Fruit fly (Drosophila melanogaster): ENCODE measurements around the gene mRpL24.

mRpL24 gene

DNA sequence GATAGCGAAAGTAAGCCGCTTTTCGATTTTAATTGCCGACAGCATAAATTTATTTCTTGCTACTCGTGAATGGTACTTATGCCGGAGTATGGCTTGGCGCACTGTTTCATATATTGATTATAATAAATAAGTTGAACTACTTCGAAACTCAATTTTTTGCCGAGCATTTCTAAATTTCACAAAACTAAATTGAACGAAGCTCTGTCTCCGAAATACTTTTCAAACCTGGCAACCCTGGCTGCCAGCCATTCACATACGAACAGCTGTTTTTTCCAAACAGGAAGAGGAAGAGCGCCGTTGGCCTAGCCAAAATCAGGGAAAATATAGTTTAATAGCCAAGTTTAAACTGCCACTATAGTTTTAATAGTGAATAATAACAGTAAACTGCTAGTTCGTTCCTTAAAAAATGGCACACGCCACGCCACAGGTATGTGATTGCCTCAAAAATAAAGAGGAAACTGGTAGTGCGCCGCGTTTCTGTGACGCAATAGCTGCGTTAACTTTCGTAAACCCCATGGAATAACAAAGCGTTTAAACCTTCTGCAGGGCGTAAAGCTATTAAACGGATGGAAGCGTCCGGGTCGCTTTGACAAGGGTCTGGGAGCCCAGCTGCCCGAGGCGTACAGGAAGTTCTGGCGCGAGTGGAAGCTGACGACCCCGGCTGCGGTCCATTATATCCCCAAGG, 28.7 kb upstream of the mRpL24 start, which contains the start of gene mRpL28:
TSS of gene mRpL28 (plus strand) at position 246 of the 685 bp plus-strand sequence.
- peak; percentile 11 for TF ChIP-seq CG11617 (GFP tag; optimal IDR thresholded peaks at IDR 0.05)
- TF ChIP-seq CG12768 (GFP tag; optimal IDR thresholded peaks at IDR 0.05), result no peak
- no peak for TF ChIP-seq Clk (GFP tag; optimal IDR thresholded peaks at IDR 0.05)
- TF ChIP-seq tj (GFP tag; optimal IDR thresholded peaks at IDR 0.05), result peak; percentile 2
- TF ChIP-seq CG14711 (tag; optimal IDR thresholded peaks at IDR 0.05), result peak; percentile 94
- TF ChIP-seq bab1 (GFP tag; optimal IDR thresholded peaks at IDR 0.05), result peak; percentile 65
- TF ChIP-seq CG7101 (tag; optimal IDR thresholded peaks at IDR 0.05), result peak; percentile 15
- peak; percentile 44 for TF ChIP-seq Mnt (GFP tag; optimal IDR thresholded peaks at IDR 0.05)

DNA sequence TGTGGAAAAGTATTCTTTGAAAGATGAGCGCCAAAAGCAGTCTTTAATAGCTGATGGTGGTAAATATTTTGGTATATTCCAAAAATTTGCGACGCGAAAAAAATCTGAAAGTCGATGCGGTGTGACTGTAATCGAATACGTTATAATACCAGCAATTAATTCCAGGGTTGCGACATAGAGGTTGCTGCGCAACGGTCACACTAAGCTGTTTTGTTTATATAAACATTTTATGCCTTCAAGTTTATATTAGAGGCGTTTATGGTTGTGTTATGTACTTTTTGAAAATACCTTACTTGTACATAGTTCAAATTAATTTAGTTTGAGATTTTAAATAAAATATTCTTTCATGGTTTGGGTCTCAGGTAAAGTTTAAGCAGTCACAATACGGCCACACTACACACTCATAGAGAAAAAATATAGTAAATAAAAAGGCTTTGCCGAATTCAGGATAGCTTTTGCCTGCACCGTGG, 26.2 kb upstream of the mRpL24 start, which contains the start of gene CG14043:
TSS of gene CG14043 (plus strand) at position 374 of the 470 bp plus-strand sequence.
- peak; percentile 25 for TF ChIP-seq CG7101 (tag; optimal IDR thresholded peaks at IDR 0.05)
- TF ChIP-seq tj (GFP tag; optimal IDR thresholded peaks at IDR 0.05), result peak; percentile 14
- no peak for TF ChIP-seq CG7045 (GFP tag; optimal IDR thresholded peaks at IDR 0.05)
- peak; percentile 72 for TF ChIP-seq Mnt (GFP tag; optimal IDR thresholded peaks at IDR 0.05)
- no peak for TF ChIP-seq ovo (GFP tag; optimal IDR thresholded peaks at IDR 0.05)
- TF ChIP-seq toe (GFP tag; optimal IDR thresholded peaks at IDR 0.05), result no peak
- peak; percentile 19 for TF ChIP-seq CG11617 (GFP tag; optimal IDR thresholded peaks at IDR 0.05)
- TF ChIP-seq cnc (optimal IDR thresholded peaks at IDR 0.05), result no peak
- no peak for TF ChIP-seq CG5204 (GFP tag; optimal IDR thresholded peaks at IDR 0.05)
- peak; percentile 66 for TF ChIP-seq CG14711 (tag; optimal IDR thresholded peaks at IDR 0.05)
- TF ChIP-seq kay (GFP tag; ENCODE audit: borderline replicate concordance), result no peak
- peak; percentile 26 for TF ChIP-seq pad (GFP tag; optimal IDR thresholded peaks at IDR 0.05)
- peak; percentile 50 for TF ChIP-seq CG1620 (GFP tag; optimal IDR thresholded peaks at IDR 0.05)
- peak; percentile 29 for TF ChIP-seq Crg-1 (GFP tag; optimal IDR thresholded peaks at IDR 0.05)
- no peak for TF ChIP-seq Hr96 (GFP tag; optimal IDR thresholded peaks at IDR 0.05)
- TF ChIP-seq bab1 (GFP tag; optimal IDR thresholded peaks at IDR 0.05), result peak; percentile 74
- TF ChIP-seq Clk (GFP tag; optimal IDR thresholded peaks at IDR 0.05), result no peak
- TF ChIP-seq CG33017 (tag; optimal IDR thresholded peaks at IDR 0.05), result no peak
- peak; percentile 46 for TF ChIP-seq cic (GFP tag; optimal IDR thresholded peaks at IDR 0.05)
- TF ChIP-seq CG12768 (GFP tag; optimal IDR thresholded peaks at IDR 0.05), result no peak

DNA sequence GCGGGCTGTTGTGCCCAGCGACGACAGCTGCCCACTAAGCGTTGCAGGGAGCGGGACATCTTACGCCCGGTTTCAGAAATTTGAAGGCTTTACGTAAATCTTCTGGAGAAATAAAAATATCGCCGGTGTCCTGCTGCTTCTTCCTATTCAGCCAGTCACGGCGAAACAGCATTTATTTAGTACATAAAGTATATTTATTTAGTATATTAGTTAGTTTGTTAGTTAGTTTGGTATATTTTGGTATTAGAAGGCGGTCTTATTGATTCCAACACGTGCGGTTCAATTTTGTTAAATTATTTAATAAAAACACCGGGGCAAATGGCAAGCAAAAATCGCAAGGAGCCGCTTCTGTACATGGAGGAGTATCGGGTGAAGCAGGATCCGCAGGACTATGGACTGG, 23.6 kb upstream of the mRpL24 start, which contains the start of the genes Scox and Polr1C:
TSS of gene Scox (minus strand) at position 169 of the 400 bp plus-strand sequence.
TSS of gene Polr1C (plus strand) at position 238 of the 400 bp plus-strand sequence.
- TF ChIP-seq Crg-1 (GFP tag; optimal IDR thresholded peaks at IDR 0.05) (no peak), Mnt (GFP tag; optimal IDR thresholded peaks at IDR 0.05) (peak; percentile 87), CG7045 (GFP tag; optimal IDR thresholded peaks at IDR 0.05) (no peak), toe (GFP tag; optimal IDR thresholded peaks at IDR 0.05) (no peak), CG1620 (GFP tag; optimal IDR thresholded peaks at IDR 0.05) (no peak)

DNA sequence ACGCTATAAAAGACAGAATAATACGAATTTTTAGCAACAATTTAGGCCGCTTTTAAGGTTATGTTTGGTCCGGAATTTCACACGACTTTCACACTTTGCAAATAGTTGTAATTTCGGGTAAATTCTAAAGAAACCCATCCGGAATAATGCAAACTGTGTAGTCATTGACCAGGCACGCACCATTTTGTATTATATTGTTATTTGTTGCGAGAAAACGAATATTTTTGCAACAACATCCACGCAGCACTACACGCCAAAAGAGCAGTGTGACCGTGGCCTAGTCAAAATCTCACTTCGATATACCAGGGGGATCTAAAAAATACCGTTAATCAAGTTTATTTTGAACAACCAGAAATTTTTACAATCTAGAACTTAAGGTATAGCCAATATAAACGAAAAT, 22.4 kb upstream of the mRpL24 start, which contains the start of gene eIF3i:
TSS of gene eIF3i (minus strand) at position 265 of the 400 bp plus-strand sequence.
- TF ChIP-seq CG5204 (GFP tag; optimal IDR thresholded peaks at IDR 0.05), result no peak
- peak; percentile 50 for TF ChIP-seq Mnt (GFP tag; optimal IDR thresholded peaks at IDR 0.05)
- no peak for TF ChIP-seq Hr96 (GFP tag; optimal IDR thresholded peaks at IDR 0.05)
- TF ChIP-seq kay (GFP tag; ENCODE audit: borderline replicate concordance), result no peak

- no peak for TF ChIP-seq cnc (optimal IDR thresholded peaks at IDR 0.05)
- no peak for TF ChIP-seq bab1 (GFP tag; optimal IDR thresholded peaks at IDR 0.05)
- no peak for TF ChIP-seq ovo (GFP tag; optimal IDR thresholded peaks at IDR 0.05)
- TF ChIP-seq toe (GFP tag; optimal IDR thresholded peaks at IDR 0.05), result no peak
- TF ChIP-seq CG7101 (tag; optimal IDR thresholded peaks at IDR 0.05), result no peak
- TF ChIP-seq CG11617 (GFP tag; optimal IDR thresholded peaks at IDR 0.05), result no peak
- no peak for TF ChIP-seq Clk (GFP tag; optimal IDR thresholded peaks at IDR 0.05)
- TF ChIP-seq CG12768 (GFP tag; optimal IDR thresholded peaks at IDR 0.05), result no peak
- TF ChIP-seq kay (GFP tag; ENCODE audit: borderline replicate concordance), result no peak
- no peak for TF ChIP-seq cic (GFP tag; optimal IDR thresholded peaks at IDR 0.05)
- no peak for TF ChIP-seq CG1620 (GFP tag; optimal IDR thresholded peaks at IDR 0.05)
- no peak for TF ChIP-seq CG5204 (GFP tag; optimal IDR thresholded peaks at IDR 0.05)
- no peak for TF ChIP-seq Mnt (GFP tag; optimal IDR thresholded peaks at IDR 0.05)
- TF ChIP-seq Hr96 (GFP tag; optimal IDR thresholded peaks at IDR 0.05), result no peak
- TF ChIP-seq tj (GFP tag; optimal IDR thresholded peaks at IDR 0.05), result no peak
- no peak for TF ChIP-seq CG14711 (tag; optimal IDR thresholded peaks at IDR 0.05)
- TF ChIP-seq Crg-1 (GFP tag; optimal IDR thresholded peaks at IDR 0.05), result no peak
- no peak for TF ChIP-seq pad (GFP tag; optimal IDR thresholded peaks at IDR 0.05)
- TF ChIP-seq CG33017 (tag; optimal IDR thresholded peaks at IDR 0.05), result no peak
- TF ChIP-seq CG7045 (GFP tag; optimal IDR thresholded peaks at IDR 0.05), result no peak
Observed at dm6 chr2L:4965923-4966322, 20.8 kb upstream of the mRpL24 start.

DNA sequence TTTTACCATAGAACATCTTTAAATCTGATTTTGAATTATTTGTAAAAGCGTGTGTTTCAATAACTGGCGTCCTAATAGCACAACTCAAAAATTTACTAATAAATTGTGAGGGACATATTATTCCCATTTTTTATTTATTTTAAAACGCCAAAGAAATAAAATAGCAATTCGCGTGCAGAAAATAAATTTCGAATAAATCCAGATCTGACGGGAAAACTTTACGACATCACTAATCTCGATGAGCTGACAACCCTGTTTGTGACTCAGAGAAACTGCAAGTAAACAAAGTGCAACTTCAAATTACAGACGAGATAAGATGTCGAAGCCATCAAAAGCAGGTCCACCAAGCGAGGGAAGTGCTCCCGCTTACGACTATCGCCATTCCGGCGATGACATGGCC, 20.3 kb upstream of the mRpL24 start, which contains the start of gene CG34125:
TSS of gene CG34125 (plus strand) at position 254 of the 400 bp plus-strand sequence.
- TF ChIP-seq tj (GFP tag; optimal IDR thresholded peaks at IDR 0.05), result peak; percentile 3
- TF ChIP-seq CG11617 (GFP tag; optimal IDR thresholded peaks at IDR 0.05), result peak; percentile 52
- TF ChIP-seq Clk (GFP tag; optimal IDR thresholded peaks at IDR 0.05), result peak; percentile 2
- no peak for TF ChIP-seq Hr96 (GFP tag; optimal IDR thresholded peaks at IDR 0.05)
- TF ChIP-seq cic (GFP tag; optimal IDR thresholded peaks at IDR 0.05), result no peak
- peak; percentile 96 for TF ChIP-seq CG14711 (tag; optimal IDR thresholded peaks at IDR 0.05)
- peak; percentile 27 for TF ChIP-seq CG7101 (tag; optimal IDR thresholded peaks at IDR 0.05)
- peak; percentile 24 for TF ChIP-seq CG1620 (GFP tag; optimal IDR thresholded peaks at IDR 0.05)
- peak; percentile 13 for TF ChIP-seq bab1 (GFP tag; optimal IDR thresholded peaks at IDR 0.05)
- peak; percentile 53 for TF ChIP-seq CG12768 (GFP tag; optimal IDR thresholded peaks at IDR 0.05)
